Worm (Caenorhabditis elegans): ENCODE data around the gene Y81B9A.1.

DNA sequence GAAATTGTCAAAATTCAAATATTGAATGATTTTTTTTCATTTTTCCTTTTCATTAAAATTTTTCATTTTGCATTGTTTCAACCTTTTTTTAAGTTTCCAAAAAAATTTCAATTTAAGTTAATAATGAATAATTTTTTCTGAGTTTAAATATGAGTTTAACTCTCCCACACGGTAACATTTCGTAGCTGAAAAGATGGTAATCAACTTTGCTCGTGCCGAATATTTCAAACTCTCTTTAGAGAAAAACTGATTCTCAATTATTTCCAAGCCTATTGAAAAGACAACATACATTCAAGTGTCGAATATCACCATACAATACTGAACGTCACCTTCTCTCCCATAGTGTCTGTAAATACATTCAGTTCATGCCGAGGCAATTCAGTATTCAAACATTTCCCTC lies 16.7 kb downstream of the Y81B9A.1 start:
- TF ChIP-seq fos-1 (tag; optimal IDR thresholded peaks at IDR 0.05) (no peak), efl-1 (optimal IDR thresholded peaks at IDR 0.05) (no peak), efl-1 (GFP tag; optimal IDR thresholded peaks at IDR 0.05 in 1 of 2) (no peak), nhr-77 (tag; optimal IDR thresholded peaks at IDR 0.05) (no peak)

All from whole organism, L1 larva.